Fruit fly (Drosophila melanogaster) whole organism, embryonic: ENCODE measurements around the gene RhoGAP1A.

ENCODE experiments used
- Aef1 ChIP-seq: fragments of 200-800 bp; sonication (Bioruptor generic); IDR thresholded peaks from 3 replicates; pipeline ENCODE4 v1.3.6; 2022; ENCODE audit warnings: missing biosample characterization, missing genetic modification characterization
- Atf3 ChIP-seq: fragments of 200-800 bp; sonication (Bioruptor generic); optimal IDR thresholded peaks from 3 replicates; lab custom pipeline; 2016; ENCODE audit warnings: missing biosample characterization, missing genetic modification characterization
- CG10147 ChIP-seq: fragments of 200-800 bp; sonication (Bioruptor generic); optimal IDR thresholded peaks from 2 replicates; lab custom pipeline; 2019; ENCODE audit warnings: missing biosample characterization, mild to moderate bottlenecking, missing genetic modification characterization, moderate library complexity
- CG11085 ChIP-seq: fragments of 200-800 bp; sonication (Bioruptor generic); IDR thresholded peaks from 2 replicates; pipeline ENCODE4 v1.3.6; 2022; ENCODE audit warnings: missing biosample characterization, missing genetic modification characterization
- CG11456 ChIP-seq: fragments of 200-800 bp; sonication (Bioruptor generic); IDR thresholded peaks from 3 replicates; pipeline ENCODE4 v1.3.6; 2022; ENCODE audit warnings: missing biosample characterization, missing genetic modification characterization
- CG12659 ChIP-seq: fragments of 200-800 bp; sonication (Bioruptor generic); optimal IDR thresholded peaks from 3 replicates; lab custom pipeline; 2017; ENCODE audit warnings: mild to moderate bottlenecking, missing biosample characterization, missing genetic modification reagents, missing genetic modification characterization
- CG12942 ChIP-seq: fragments of 200-800 bp; sonication (Bioruptor generic); optimal IDR thresholded peaks from 3 replicates; lab custom pipeline; 2016; ENCODE audit warnings: missing biosample characterization, missing genetic modification characterization
- CG13775 ChIP-seq: fragments of 200-800 bp; sonication (Bioruptor generic); optimal IDR thresholded peaks from 3 replicates; lab custom pipeline; 2017; ENCODE audit warnings: missing biosample characterization, mild to moderate bottlenecking, missing genetic modification characterization
- CG14710 ChIP-seq: fragments of 200-800 bp; sonication (Bioruptor generic); optimal IDR thresholded peaks from 3 replicates; lab custom pipeline; 2019; ENCODE audit warnings: missing biosample characterization, mild to moderate bottlenecking, missing genetic modification characterization, moderate library complexity
- CG18599 ChIP-seq: fragments of 200-800 bp; sonication (Bioruptor generic); optimal IDR thresholded peaks from 3 replicates; lab custom pipeline; 2017; ENCODE audit warnings: missing biosample characterization, missing genetic modification characterization, mild to moderate bottlenecking, moderate library complexity, missing genetic modification reagents
- CG2116 ChIP-seq: fragments of 200-800 bp; sonication (Bioruptor generic); optimal IDR thresholded peaks from 3 replicates; lab custom pipeline; 2018; ENCODE audit warnings: missing biosample characterization, mild to moderate bottlenecking, missing genetic modification characterization
- CG3838 ChIP-seq: fragments of 200-800 bp; sonication (Bioruptor generic); optimal IDR thresholded peaks from 3 replicates; lab custom pipeline; 2016; ENCODE audit warnings: missing biosample characterization, missing genetic modification characterization
- CG4730 ChIP-seq: fragments of 200-800 bp; sonication (Bioruptor generic); IDR thresholded peaks from 2 replicates; pipeline ENCODE4 v1.3.6; 2022; ENCODE audit warnings: missing biosample characterization, missing genetic modification characterization
- CG7839 ChIP-seq: fragments of 200-800 bp; sonication (Bioruptor generic); optimal IDR thresholded peaks from 3 replicates; lab custom pipeline; 2018; ENCODE audit warnings: missing biosample characterization, mild to moderate bottlenecking, missing genetic modification characterization, moderate library complexity
- CG8089 ChIP-seq: fragments of 200-800 bp; sonication (Bioruptor generic); optimal IDR thresholded peaks from 3 replicates; lab custom pipeline; 2016; ENCODE audit warnings: missing biosample characterization, missing genetic modification characterization
- CG8290 ChIP-seq, 3 experiments: fragments of 200-800 bp; sonication (Bioruptor generic); optimal IDR thresholded peaks; 2 replicates each; lab custom pipeline; 2016 to 2019; ENCODE audit warnings: missing biosample characterization in 3 of 3, missing genetic modification characterization in 3 of 3, mild to moderate bottlenecking in 2 of 3, moderate library complexity in 1 of 3
- CG9609 ChIP-seq: fragments of 200-800 bp; sonication (Bioruptor generic); optimal IDR thresholded peaks from 3 replicates; lab custom pipeline; 2016; ENCODE audit warnings: missing biosample characterization, missing genetic modification characterization
- CG9932 ChIP-seq: fragments of 200-800 bp; sonication (Bioruptor generic); IDR thresholded peaks from 2 replicates; pipeline ENCODE4 v1.3.6; 2022; ENCODE audit warnings: missing biosample characterization, missing genetic modification characterization
- Chrac-16 ChIP-seq: fragments of 200-800 bp; sonication (Bioruptor generic); optimal IDR thresholded peaks from 3 replicates; lab custom pipeline; 2016; ENCODE audit warnings: missing biosample characterization, missing genetic modification characterization
- Deaf1 ChIP-seq: fragments of 200-800 bp; optimal IDR thresholded peaks from 3 replicates; lab custom pipeline; 2019; ENCODE audit warnings: missing biosample characterization, mild to moderate bottlenecking, missing genetic modification characterization, moderate library complexity
- Dek ChIP-seq: fragments of 200-800 bp; sonication (Bioruptor generic); optimal IDR thresholded peaks from 3 replicates; lab custom pipeline; 2019; ENCODE audit warnings: missing biosample characterization, mild to moderate bottlenecking, missing genetic modification characterization, moderate library complexity
- Dll ChIP-seq: fragments of 200-800 bp; sonication (Bioruptor generic); IDR thresholded peaks from 4 replicates; pipeline ENCODE4 v1.3.6; 2022; ENCODE audit warnings: missing biosample characterization, missing genetic modification characterization; ENCODE audit not compliant: partially characterized antibody
- GATAe ChIP-seq: fragments of 200-800 bp; sonication (Bioruptor generic); conservative IDR thresholded peaks from 2 replicates; pipeline ENCODE4 v1.3.6; 2022; ENCODE audit warnings: missing biosample characterization, missing genetic modification characterization
- HmgZ ChIP-seq: fragments of 200-800 bp; sonication (Bioruptor generic); optimal IDR thresholded peaks from 2 replicates; lab custom pipeline; 2018; ENCODE audit warnings: missing biosample characterization, mild to moderate bottlenecking, missing genetic modification characterization
- MTF-1 ChIP-seq: fragments of 200-800 bp; sonication (Bioruptor generic); optimal IDR thresholded peaks from 2 replicates; lab custom pipeline; 2018; ENCODE audit warnings: missing biosample characterization, mild to moderate bottlenecking, missing genetic modification characterization, borderline replicate concordance
- Optix ChIP-seq: fragments of 200-800 bp; sonication (Bioruptor generic); IDR thresholded peaks from 3 replicates; pipeline ENCODE4 v1.3.6; 2022; ENCODE audit warnings: missing biosample characterization, missing genetic modification characterization
- Spps ChIP-seq: fragments of 200-800 bp; sonication (Bioruptor generic); optimal IDR thresholded peaks from 2 replicates; lab custom pipeline; 2018; ENCODE audit warnings: missing biosample characterization, mild to moderate bottlenecking, missing genetic modification characterization
- Sry-β ChIP-seq: fragments of 200-800 bp; sonication (Bioruptor generic); optimal IDR thresholded peaks from 2 replicates; lab custom pipeline; 2018; ENCODE audit warnings: missing biosample characterization, mild to moderate bottlenecking, missing genetic modification characterization, moderate library complexity
- Sry-δ ChIP-seq: fragments of 200-800 bp; sonication (Bioruptor generic); optimal IDR thresholded peaks from 2 replicates; lab custom pipeline; 2016; ENCODE audit warnings: missing biosample characterization, missing genetic modification characterization
- Vsx1 ChIP-seq: fragments of 200-800 bp; sonication (Bioruptor generic); optimal IDR thresholded peaks from 2 replicates; lab custom pipeline; 2017; ENCODE audit warnings: missing biosample characterization, mild to moderate bottlenecking, missing genetic modification characterization, missing genetic modification reagents
- ab ChIP-seq: fragments of 200-800 bp; sonication (Bioruptor generic); optimal IDR thresholded peaks from 2 replicates; lab custom pipeline; 2016; ENCODE audit warnings: missing biosample characterization, missing genetic modification characterization
- amos ChIP-seq: fragments of 200-800 bp; sonication (Bioruptor generic); IDR thresholded peaks from 2 replicates; pipeline ENCODE4 v1.3.6; 2022; ENCODE audit warnings: missing biosample characterization, missing genetic modification characterization; ENCODE audit not compliant: partially characterized antibody
- bowl ChIP-seq: fragments of 200-800 bp; sonication (Bioruptor generic); IDR thresholded peaks from 2 replicates; pipeline ENCODE4 v1.3.6; 2022; ENCODE audit warnings: missing biosample characterization, missing genetic modification characterization
- cas ChIP-seq: fragments of 200-800 bp; sonication (Bioruptor generic); IDR thresholded peaks from 2 replicates; pipeline ENCODE4 v1.3.6; 2022; ENCODE audit warnings: missing biosample characterization, missing genetic modification characterization
- chm ChIP-seq: fragments of 200-800 bp; sonication (Bioruptor generic); IDR thresholded peaks from 2 replicates; pipeline ENCODE4 v1.3.6; 2022; ENCODE audit warnings: missing biosample characterization, missing genetic modification characterization
- crc ChIP-seq: fragments of 200-800 bp; sonication (Bioruptor generic); optimal IDR thresholded peaks from 2 replicates; lab custom pipeline; 2016; ENCODE audit warnings: missing biosample characterization, missing genetic modification characterization
- emc ChIP-seq: fragments of 200-800 bp; sonication (Bioruptor generic); optimal IDR thresholded peaks from 2 replicates; lab custom pipeline; 2016; ENCODE audit warnings: missing biosample characterization, missing genetic modification characterization
- fd96Cb ChIP-seq: fragments of 200-800 bp; sonication (Bioruptor generic); optimal IDR thresholded peaks from 2 replicates; lab custom pipeline; 2018; ENCODE audit warnings: missing biosample characterization, mild to moderate bottlenecking, missing genetic modification characterization, moderate library complexity
- hb ChIP-seq: fragments of 200-800 bp; sonication (Bioruptor generic); IDR thresholded peaks from 3 replicates; pipeline ENCODE4 v1.3.6; 2022; ENCODE audit warnings: missing biosample characterization, missing genetic modification characterization; ENCODE audit not compliant: partially characterized antibody
- kay ChIP-seq: fragments of 200-800 bp; sonication (Bioruptor generic); optimal IDR thresholded peaks from 2 replicates; lab custom pipeline; 2016; ENCODE audit warnings: missing biosample characterization, missing genetic modification characterization
- luna ChIP-seq: fragments of 200-800 bp; sonication (Bioruptor generic); optimal IDR thresholded peaks from 2 replicates; lab custom pipeline; 2016; ENCODE audit warnings: missing biosample characterization, missing genetic modification characterization
- nau ChIP-seq: fragments of 200-800 bp; sonication (Bioruptor generic); optimal IDR thresholded peaks from 3 replicates; lab custom pipeline; 2017; ENCODE audit warnings: missing biosample characterization, mild to moderate bottlenecking, missing genetic modification characterization, missing genetic modification reagents
- pan ChIP-seq, 4 experiments: fragments of >200 bp in 3 of 4; fragments of 200-800 bp in 1 of 4; sonication (Bioruptor generic) in 1 of 4; optimal IDR thresholded peaks in 3 of 4; IDR thresholded peaks in 1 of 4; 2 replicates each; pipeline versions ENCODE4 v1.3.6 to Lab custom; 2017 to 2022; ENCODE audit warnings: missing biosample characterization in 2 of 4, missing genetic modification characterization in 2 of 4, mixed read lengths in 1 of 4
- pzg ChIP-seq: fragments of 200-800 bp; sonication (Bioruptor generic); optimal IDR thresholded peaks from 3 replicates; lab custom pipeline; 2018; ENCODE audit warnings: missing biosample characterization, mild to moderate bottlenecking, missing genetic modification characterization, moderate library complexity
- sisA ChIP-seq: fragments of 200-800 bp; sonication (Bioruptor generic); IDR thresholded peaks from 2 replicates; pipeline ENCODE4 v1.3.6; 2022; ENCODE audit warnings: missing biosample characterization, missing genetic modification characterization
- slp2 ChIP-seq: fragments of 200-800 bp; sonication (Bioruptor generic); optimal IDR thresholded peaks from 2 replicates; lab custom pipeline; 2016; ENCODE audit warnings: missing biosample characterization, missing genetic modification characterization
- toy ChIP-seq: fragments of 200-800 bp; sonication (Bioruptor generic); IDR thresholded peaks from 2 replicates; pipeline ENCODE4 v1.3.6; 2022; ENCODE audit warnings: missing biosample characterization, missing genetic modification characterization
- unc-4 ChIP-seq: fragments of 200-800 bp; sonication (Bioruptor generic); IDR thresholded peaks from 2 replicates; pipeline ENCODE4 v1.3.6; 2022; ENCODE audit warnings: missing biosample characterization, missing genetic modification characterization; ENCODE audit not compliant: partially characterized antibody
- zen2 ChIP-seq: fragments of 200-800 bp; sonication (Bioruptor generic); IDR thresholded peaks from 3 replicates; pipeline ENCODE4 v1.3.6; 2022; ENCODE audit warnings: missing biosample characterization, missing genetic modification characterization; ENCODE audit not compliant: partially characterized antibody
- zfh2 ChIP-seq: fragments of 200-800 bp; sonication (Bioruptor generic); optimal IDR thresholded peaks from 2 replicates; lab custom pipeline; 2016; ENCODE audit warnings: missing biosample characterization, missing genetic modification characterization

RhoGAP1A gene

DNA sequence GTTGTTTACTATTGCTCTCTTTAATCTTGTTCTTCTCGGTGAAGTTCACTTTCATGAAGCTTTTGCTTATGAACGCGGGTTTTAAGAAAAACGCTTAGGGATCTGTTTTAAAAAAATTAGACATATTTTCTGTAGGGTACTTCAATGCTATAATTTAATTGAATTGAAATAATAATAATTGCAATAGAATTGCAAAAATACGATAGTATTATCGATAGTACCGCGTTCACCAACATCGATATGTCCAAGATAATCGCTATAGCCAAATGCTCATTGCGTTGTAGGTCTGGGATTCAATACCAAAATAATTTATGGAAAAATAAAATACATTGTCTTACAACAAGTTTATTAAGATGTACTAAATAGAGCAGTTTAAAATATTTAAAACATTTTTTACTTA is 14.7 kb downstream of the RhoGAP1A start (continued):
- no peak for TF ChIP-seq pan (optimal IDR thresholded peaks at IDR 0.05; lab: Kevin White, UChicago)
- no peak for TF ChIP-seq pan (GFP tag; optimal IDR thresholded peaks at IDR 0.05 in 1 of 2, IDR thresholded peaks at IDR 0.05 in 1 of 2)
- TF ChIP-seq CG3838 (GFP tag; lab: Kevin White, UChicago), result no peak
- no peak for TF ChIP-seq CG10147 (GFP tag; lab: Kevin White, UChicago)
- TF ChIP-seq HmgZ, result peak; percentile 27
- no peak for TF ChIP-seq bowl (GFP tag; lab: Robert Waterston, UW)
- TF ChIP-seq luna, result no peak
- no peak for TF ChIP-seq CG11085 (GFP tag; lab: Robert Waterston, UW)
- peak; percentile 46 for TF ChIP-seq pzg (GFP tag; lab: Kevin White, UChicago)
- no peak for TF ChIP-seq slp2 (GFP tag; lab: Kevin White, UChicago)
- TF ChIP-seq ab, result no peak
- peak; percentile 86 for TF ChIP-seq amos (GFP tag; lab: Robert Waterston, UW)
- peak; percentile 77 for TF ChIP-seq Sry-β (GFP tag; lab: Kevin White, UChicago)
- TF ChIP-seq Chrac-16, result no peak
- TF ChIP-seq sisA (GFP tag; lab: Robert Waterston, UW), result no peak
- TF ChIP-seq toy (GFP tag; lab: Robert Waterston, UW), result no peak
- no peak for TF ChIP-seq CG4730 (GFP tag; lab: Robert Waterston, UW)
- peak; percentile 85 for TF ChIP-seq unc-4 (GFP tag; lab: Robert Waterston, UW)
- TF ChIP-seq CG12942 (GFP tag; lab: Kevin White, UChicago), result no peak
- no peak for TF ChIP-seq Spps (tag; lab: Kevin White, UChicago)
- TF ChIP-seq Sry-δ (GFP tag; lab: Kevin White, UChicago), result peak; percentile 64
- peak; percentile 55 for TF ChIP-seq CG2116 (GFP tag; lab: Kevin White, UChicago)
- no peak for TF ChIP-seq cas (GFP tag; lab: Robert Waterston, UW)
- TF ChIP-seq CG12659 (GFP tag; lab: Kevin White, UChicago), result peak; percentile 22
- no peak for TF ChIP-seq CG9609 (GFP tag; lab: Kevin White, UChicago)
- no peak for TF ChIP-seq CG13775 (GFP tag; lab: Kevin White, UChicago)
- no peak for TF ChIP-seq MTF-1 (GFP tag; lab: Kevin White, UChicago)
- TF ChIP-seq CG8290 (GFP tag; optimal IDR thresholded peaks at IDR 0.05; lab: Kevin White, UChicago), result no peak
- no peak for TF ChIP-seq CG8290 (tag; optimal IDR thresholded peaks at IDR 0.05; lab: Kevin White, UChicago)
- TF ChIP-seq emc (GFP tag; lab: Kevin White, UChicago), result no peak
- TF ChIP-seq CG11456 (GFP tag; lab: Robert Waterston, UW), result no peak
- TF ChIP-seq zfh2 (GFP tag; lab: Kevin White, UChicago), result no peak
- TF ChIP-seq hb (GFP tag; lab: Robert Waterston, UW), result peak; percentile 63; the same call in 2 of the 3 replicates
- TF ChIP-seq Atf3 (GFP tag; lab: Kevin White, UChicago), result no peak
- no peak for TF ChIP-seq kay (GFP tag; lab: Kevin White, UChicago)
- TF ChIP-seq CG8089 (GFP tag; lab: Kevin White, UChicago), result no peak
- TF ChIP-seq Dek (tag; lab: Kevin White, UChicago), result no peak
- TF ChIP-seq CG14710 (tag; lab: Kevin White, UChicago), result peak; percentile 22
- TF ChIP-seq zen2 (GFP tag; lab: Robert Waterston, UW), result peak; percentile 64; the same call in 2 of the 3 replicates
- no peak for TF ChIP-seq Deaf1
- no peak for TF ChIP-seq chm (GFP tag; lab: Robert Waterston, UW)
- TF ChIP-seq GATAe (GFP tag; lab: Robert Waterston, UW), result no peak
- TF ChIP-seq Vsx1 (GFP tag; lab: Kevin White, UChicago), result no peak
- TF ChIP-seq Optix, result no peak
- TF ChIP-seq CG7839 (tag; lab: Kevin White, UChicago), result no peak
- no peak for TF ChIP-seq nau (GFP tag; lab: Kevin White, UChicago)
- no peak for TF ChIP-seq crc (GFP tag; lab: Kevin White, UChicago)
- no peak for TF ChIP-seq fd96Cb (tag; lab: Kevin White, UChicago)
- TF ChIP-seq Dll (GFP tag; lab: Robert Waterston, UW), result peak; percentile 89
- no peak for TF ChIP-seq Aef1 (GFP tag; lab: Robert Waterston, UW)
- no peak for TF ChIP-seq CG18599
- no peak for TF ChIP-seq CG9932 (GFP tag; lab: Robert Waterston, UW)
